Fruit fly (Drosophila melanogaster): Measurements from ENCODE around the gene myd.
A peak's percentile ranks its signal among the peaks of the same experiment; 100 is the strongest.

myd gene

DNA sequence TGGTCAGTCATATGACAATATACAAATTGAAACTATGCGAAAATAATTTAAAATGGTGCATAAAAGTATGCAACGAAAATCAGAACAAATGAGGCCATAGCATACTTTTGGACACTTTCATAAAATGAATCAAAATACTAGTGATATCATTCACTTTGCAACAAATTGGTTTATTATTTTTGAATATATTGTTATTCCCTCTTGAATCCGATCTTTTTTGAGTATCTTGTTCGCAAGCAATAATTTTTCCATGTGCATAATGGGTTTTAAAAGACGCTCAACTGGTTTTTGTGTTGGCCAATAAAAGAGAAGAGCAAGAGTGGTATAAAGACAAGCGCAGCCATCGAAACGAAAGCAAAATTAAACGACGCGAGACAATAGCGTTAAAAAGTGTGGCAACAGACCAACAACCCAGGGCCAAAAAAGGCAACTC lies 7.3 kb downstream of the myd start (continued):
- TF ChIP-seq CG6765 (GFP tag; optimal IDR thresholded peaks at IDR 0.05) = no peak
- peak; percentile 14 for TF ChIP-seq CG2712 (tag; optimal IDR thresholded peaks at IDR 0.05)
- TF ChIP-seq Dbx (GFP tag; IDR thresholded peaks at IDR 0.05) = no peak
- peak; percentile 51 for TF ChIP-seq CG2678 (tag; optimal IDR thresholded peaks at IDR 0.05)
- TF ChIP-seq CG17912 (GFP tag; optimal IDR thresholded peaks at IDR 0.05) = no peak
- TF ChIP-seq Dad (GFP tag; optimal IDR thresholded peaks at IDR 0.05) = no peak
- no peak for TF ChIP-seq wor (GFP tag; IDR thresholded peaks at IDR 0.05)
- TF ChIP-seq zfh2 (GFP tag; optimal IDR thresholded peaks at IDR 0.05) = no peak
- TF ChIP-seq crc (GFP tag; optimal IDR thresholded peaks at IDR 0.05) = no peak
- no peak for TF ChIP-seq cad (GFP tag; optimal IDR thresholded peaks at IDR 0.05)
- TF ChIP-seq nau (GFP tag; optimal IDR thresholded peaks at IDR 0.05) = no peak
- TF ChIP-seq Xrp1 (GFP tag; IDR thresholded peaks at IDR 0.05) = no peak
- no peak for TF ChIP-seq CG14441 (GFP tag; IDR thresholded peaks at IDR 0.05)
- TF ChIP-seq CG5180 (GFP tag; optimal IDR thresholded peaks at IDR 0.05) = peak; percentile 27
- no peak for TF ChIP-seq peb (GFP tag; IDR thresholded peaks at IDR 0.05)
- no peak for TF ChIP-seq fd102C (GFP tag; optimal IDR thresholded peaks at IDR 0.05)
- TF ChIP-seq Usf (GFP tag; optimal IDR thresholded peaks at IDR 0.05) = no peak
- no peak for TF ChIP-seq CG13894 (tag; optimal IDR thresholded peaks at IDR 0.05)
- TF ChIP-seq Rx (GFP tag; IDR thresholded peaks at IDR 0.05) = no peak
- no peak for TF ChIP-seq Bteb2 (GFP tag; optimal IDR thresholded peaks at IDR 0.05)
- TF ChIP-seq CG11560 (tag; IDR thresholded peaks at IDR 0.05) = no peak
- TF ChIP-seq CG2889 (GFP tag; IDR thresholded peaks at IDR 0.05) = no peak
- peak; percentile 38 for TF ChIP-seq tap (tag; optimal IDR thresholded peaks at IDR 0.05)
- TF ChIP-seq B-H2 (GFP tag; optimal IDR thresholded peaks at IDR 0.05) = no peak
- no peak for TF ChIP-seq Atf-2 (GFP tag; optimal IDR thresholded peaks at IDR 0.05)
- TF ChIP-seq trem (tag; optimal IDR thresholded peaks at IDR 0.05) = no peak
- TF ChIP-seq CG4424 (GFP tag; optimal IDR thresholded peaks at IDR 0.05) = no peak
- no peak for TF ChIP-seq h (optimal IDR thresholded peaks at IDR 0.05)
- TF ChIP-seq CG9437 (GFP tag; optimal IDR thresholded peaks at IDR 0.05) = no peak
- no peak for TF ChIP-seq CG18476 (GFP tag; optimal IDR thresholded peaks at IDR 0.05)
- no peak for TF ChIP-seq en (GFP tag; optimal IDR thresholded peaks at IDR 0.05)
- no peak for TF ChIP-seq CG10654 (GFP tag; optimal IDR thresholded peaks at IDR 0.05)
- TF ChIP-seq seq (GFP tag; IDR thresholded peaks at IDR 0.05) = no peak
- no peak for TF ChIP-seq chm (GFP tag; IDR thresholded peaks at IDR 0.05)
- TF ChIP-seq nom (GFP tag; optimal IDR thresholded peaks at IDR 0.05) = peak; percentile 35
- peak; percentile 68 for TF ChIP-seq row (GFP tag; IDR thresholded peaks at IDR 0.05)
- no peak for TF ChIP-seq CG15514 (GFP tag; optimal IDR thresholded peaks at IDR 0.05)
- no peak for TF ChIP-seq CG3726 (GFP tag; IDR thresholded peaks at IDR 0.05)
- TF ChIP-seq CG11504 (tag; optimal IDR thresholded peaks at IDR 0.05) = peak; percentile 68
- TF ChIP-seq Ada2b (GFP tag; IDR thresholded peaks at IDR 0.05) = peak; percentile 25; the same call in 1 of the 2 replicates
- TF ChIP-seq HLH4C (GFP tag; IDR thresholded peaks at IDR 0.05; ENCODE audit: partially characterized antibody) = no peak
- no peak for TF ChIP-seq hb (GFP tag; IDR thresholded peaks at IDR 0.05; ENCODE audit: partially characterized antibody)
- no peak for TF ChIP-seq HHEX (GFP tag; optimal IDR thresholded peaks at IDR 0.05)
- no peak for TF ChIP-seq CG34224 (GFP tag; IDR thresholded peaks at IDR 0.05; ENCODE audit: partially characterized antibody)
- TF ChIP-seq scrt (GFP tag; optimal IDR thresholded peaks at IDR 0.05) = peak; percentile 14
- TF ChIP-seq CG6854 (GFP tag; optimal IDR thresholded peaks at IDR 0.05) = no peak
- TF ChIP-seq CG8281 (tag; optimal IDR thresholded peaks at IDR 0.05) = no peak
- TF ChIP-seq Meics (GFP tag; optimal IDR thresholded peaks at IDR 0.05) = peak; percentile 21
- no peak for TF ChIP-seq CG16813 (GFP tag; IDR thresholded peaks at IDR 0.05; ENCODE audit: partially characterized antibody)
- no peak for TF ChIP-seq Sry-δ (GFP tag; optimal IDR thresholded peaks at IDR 0.05)
- no peak for TF ChIP-seq phol (tag; optimal IDR thresholded peaks at IDR 0.05)
- no peak for TF ChIP-seq BtbVII (GFP tag; optimal IDR thresholded peaks at IDR 0.05)
